Fruit fly (Drosophila melanogaster) whole organism, prepupa: ENCODE data around the gene CG31064.

Experiments
- Blimp-1 ChIP-seq: fragments of 200-800 bp; sonication (Bioruptor generic); optimal IDR thresholded peaks from 3 replicates; lab custom pipeline; 2017; ENCODE audit warnings: missing biosample characterization, missing genetic modification characterization, mild to moderate bottlenecking, moderate library complexity, missing genetic modification reagents
- CG10631 ChIP-seq: fragments of 200-800 bp; sonication (Bioruptor generic); optimal IDR thresholded peaks from 2 replicates; lab custom pipeline; 2016; ENCODE audit warnings: missing biosample characterization, missing genetic modification characterization
- CG10669 ChIP-seq: fragments of 200-800 bp; sonication (Bioruptor generic); optimal IDR thresholded peaks from 3 replicates; lab custom pipeline; 2018; ENCODE audit warnings: missing biosample characterization, mild to moderate bottlenecking, missing genetic modification characterization, moderate library complexity
- CG11762 ChIP-seq: fragments of 200-800 bp; sonication (Bioruptor generic); optimal IDR thresholded peaks from 3 replicates; lab custom pipeline; 2016; ENCODE audit warnings: missing biosample characterization, missing genetic modification characterization; ENCODE audit not compliant: insufficient read depth
- CG11902 ChIP-seq: fragments of 200-800 bp; sonication (Bioruptor generic); optimal IDR thresholded peaks from 3 replicates; lab custom pipeline; 2016; ENCODE audit warnings: missing biosample characterization, missing genetic modification characterization
- CG1621 ChIP-seq: fragments of 200-800 bp; sonication (Bioruptor generic); optimal IDR thresholded peaks from 3 replicates; lab custom pipeline; 2018; ENCODE audit warnings: missing biosample characterization, mild to moderate bottlenecking, missing genetic modification characterization
- CG16779 ChIP-seq: fragments of 200-800 bp; sonication (Bioruptor generic); optimal IDR thresholded peaks from 3 replicates; lab custom pipeline; 2017; ENCODE audit warnings: missing biosample characterization, mild to moderate bottlenecking, missing genetic modification characterization
- CG3032 ChIP-seq: fragments of 200-800 bp; optimal IDR thresholded peaks from 2 replicates; lab custom pipeline; 2019; ENCODE audit warnings: missing biosample characterization, mild to moderate bottlenecking, missing genetic modification characterization, moderate library complexity
- CG31627 ChIP-seq: fragments of 200-800 bp; sonication (Bioruptor generic); optimal IDR thresholded peaks from 3 replicates; lab custom pipeline; 2016; ENCODE audit warnings: missing biosample characterization, missing genetic modification characterization
- CG32006 ChIP-seq: fragments of 200-800 bp; sonication (Bioruptor generic); optimal IDR thresholded peaks from 3 replicates; lab custom pipeline; 2017; ENCODE audit warnings: missing biosample characterization, mild to moderate bottlenecking, missing genetic modification characterization
- CG34406 ChIP-seq: fragments of 200-800 bp; sonication (Bioruptor generic); optimal IDR thresholded peaks from 3 replicates; lab custom pipeline; 2016; ENCODE audit warnings: missing biosample characterization, missing genetic modification characterization
- CG3919 ChIP-seq: fragments of 200-800 bp; sonication (Bioruptor generic); optimal IDR thresholded peaks from 3 replicates; lab custom pipeline; 2016; ENCODE audit warnings: missing biosample characterization, missing genetic modification characterization
- CG6163 ChIP-seq: fragments of 200-800 bp; sonication (Bioruptor generic); IDR thresholded peaks from 3 replicates; pipeline ENCODE4 v1.3.6; 2022; ENCODE audit warnings: missing biosample characterization, missing genetic modification characterization
- CG6276 ChIP-seq: fragments of 200-800 bp; sonication (Bioruptor generic); optimal IDR thresholded peaks from 2 replicates; lab custom pipeline; 2017; ENCODE audit warnings: missing biosample characterization, mild to moderate bottlenecking, missing genetic modification characterization
- CG6792 ChIP-seq: fragments of 200-800 bp; sonication (Bioruptor generic); optimal IDR thresholded peaks from 3 replicates; lab custom pipeline; 2016; ENCODE audit warnings: missing biosample characterization, missing genetic modification characterization
- CG6808 ChIP-seq: fragments of 200-800 bp; sonication (Bioruptor generic); optimal IDR thresholded peaks from 3 replicates; lab custom pipeline; 2017; ENCODE audit warnings: missing biosample characterization, missing genetic modification characterization, mild to moderate bottlenecking, moderate library complexity, missing genetic modification reagents
- CG6854 ChIP-seq: fragments of 200-800 bp; sonication (Bioruptor generic); optimal IDR thresholded peaks from 2 replicates; lab custom pipeline; 2017; ENCODE audit warnings: missing biosample characterization, mild to moderate bottlenecking, missing genetic modification characterization
- CG8119 ChIP-seq: fragments of 200-800 bp; sonication (Bioruptor generic); IDR thresholded peaks from 3 replicates; pipeline ENCODE4 v1.3.6; 2022; ENCODE audit warnings: missing biosample characterization, missing genetic modification characterization
- CG8319 ChIP-seq: fragments of 200-800 bp; sonication (Bioruptor generic); optimal IDR thresholded peaks from 3 replicates; lab custom pipeline; 2016; ENCODE audit warnings: missing biosample characterization, missing genetic modification characterization
- Eip75B ChIP-seq: fragments of 200-800 bp; sonication (Bioruptor generic); optimal IDR thresholded peaks from 3 replicates; lab custom pipeline; 2016; ENCODE audit warnings: missing biosample characterization, missing genetic modification characterization
- Eip78C ChIP-seq: fragments of 200-800 bp; sonication (Bioruptor generic); peaks from one replicate; lab custom pipeline; 2016; ENCODE audit warnings: missing biosample characterization, missing genetic modification characterization
- Ets21C ChIP-seq: fragments of 200-800 bp; sonication (Bioruptor generic); optimal IDR thresholded peaks from 3 replicates; lab custom pipeline; 2016; ENCODE audit warnings: missing biosample characterization, missing genetic modification characterization
- Ets96B ChIP-seq: fragments of 200-800 bp; optimal IDR thresholded peaks from 2 replicates; lab custom pipeline; 2019; ENCODE audit warnings: missing biosample characterization, mild to moderate bottlenecking, missing genetic modification characterization, moderate library complexity
- Gug ChIP-seq: fragments of 200-800 bp; sonication (Bioruptor generic); IDR thresholded peaks from 2 replicates; pipeline ENCODE4 v1.3.6; 2022; ENCODE audit warnings: missing biosample characterization, missing genetic modification characterization
- Hr38 ChIP-seq: sonication (Bioruptor generic); optimal IDR thresholded peaks from 2 replicates; lab custom pipeline; 2016; ENCODE audit warnings: missing biosample characterization, missing genetic modification characterization
- Met ChIP-seq: fragments of 200-800 bp; sonication (Bioruptor generic); optimal IDR thresholded peaks from 3 replicates; lab custom pipeline; 2016; ENCODE audit warnings: missing biosample characterization, missing genetic modification characterization
- Sox102F ChIP-seq: fragments of 200-800 bp; sonication (Bioruptor generic); optimal IDR thresholded peaks from 2 replicates; lab custom pipeline; 2016; ENCODE audit warnings: missing biosample characterization, mild to moderate bottlenecking, missing genetic modification characterization
- Sox14 ChIP-seq: fragments of 200-800 bp; sonication (Bioruptor generic); optimal IDR thresholded peaks from 3 replicates; lab custom pipeline; 2016; ENCODE audit warnings: missing biosample characterization, missing genetic modification characterization
- Sox15 ChIP-seq: fragments of 200-800 bp; sonication (Bioruptor generic); optimal IDR thresholded peaks from 3 replicates; lab custom pipeline; 2016; ENCODE audit warnings: missing biosample characterization, missing genetic modification characterization
- acj6 ChIP-seq: fragments of 200-800 bp; sonication (Bioruptor generic); optimal IDR thresholded peaks from 3 replicates; lab custom pipeline; 2016; ENCODE audit warnings: missing biosample characterization, missing genetic modification characterization
- cyc ChIP-seq: fragments of 200-800 bp; sonication (Bioruptor generic); optimal IDR thresholded peaks from 3 replicates; lab custom pipeline; 2016; ENCODE audit warnings: missing biosample characterization, missing genetic modification characterization
- dsx ChIP-seq: fragments of 200-800 bp; optimal IDR thresholded peaks from 3 replicates; lab custom pipeline; 2019; ENCODE audit warnings: missing biosample characterization, mild to moderate bottlenecking, missing genetic modification characterization, moderate library complexity; ENCODE audit not compliant: poor library complexity, severe bottlenecking
- eg ChIP-seq: fragments of 200-800 bp; sonication (Bioruptor generic); IDR thresholded peaks from 3 replicates; pipeline ENCODE4 v1.3.6; 2022; ENCODE audit warnings: missing biosample characterization, missing genetic modification characterization
- fd85E ChIP-seq: fragments of 200-800 bp; sonication (Bioruptor generic); optimal IDR thresholded peaks from 3 replicates; lab custom pipeline; 2016; ENCODE audit warnings: missing biosample characterization, missing genetic modification characterization
- lz ChIP-seq: fragments of 200-800 bp; sonication (Bioruptor generic); optimal IDR thresholded peaks from 3 replicates; lab custom pipeline; 2016; ENCODE audit warnings: missing biosample characterization, missing genetic modification characterization
- net ChIP-seq: fragments of 200-800 bp; sonication (Bioruptor generic); optimal IDR thresholded peaks from 3 replicates; lab custom pipeline; 2016; ENCODE audit warnings: missing biosample characterization, missing genetic modification characterization
- pdm3 ChIP-seq: fragments of 200-800 bp; sonication (Bioruptor generic); optimal IDR thresholded peaks from 3 replicates; lab custom pipeline; 2016; ENCODE audit warnings: missing biosample characterization, missing genetic modification characterization
- salr ChIP-seq, 2 experiments: fragments of 200-800 bp; sonication (Bioruptor generic); optimal IDR thresholded peaks; 3 replicates each; lab custom pipeline; 2016 to 2018; ENCODE audit warnings: missing biosample characterization in 2 of 2, missing genetic modification characterization in 2 of 2, mild to moderate bottlenecking in 1 of 2
- spab ChIP-seq: fragments of 200-800 bp; sonication (Bioruptor generic); optimal IDR thresholded peaks from 2 replicates; lab custom pipeline; 2017; ENCODE audit warnings: missing biosample characterization, mild to moderate bottlenecking, missing genetic modification characterization, missing genetic modification reagents
- ss ChIP-seq, 2 experiments: fragments of 200-800 bp; sonication (Bioruptor generic); optimal IDR thresholded peaks; 2 replicates in 1 of 2; 3 replicates in 1 of 2; lab custom pipeline; 2017 to 2018; ENCODE audit warnings: mild to moderate bottlenecking in 2 of 2, missing biosample characterization in 2 of 2, missing genetic modification characterization in 2 of 2, moderate library complexity in 1 of 2
- svp ChIP-seq: fragments of 200-800 bp; sonication (Bioruptor generic); peaks from one replicate; lab custom pipeline; 2016; ENCODE audit warnings: missing biosample characterization, missing genetic modification characterization
- topi ChIP-seq: fragments of 200-800 bp; sonication (Bioruptor generic); optimal IDR thresholded peaks from 3 replicates; lab custom pipeline; 2016; ENCODE audit warnings: missing biosample characterization, missing genetic modification characterization
- vri ChIP-seq: fragments of 200-800 bp; sonication (Bioruptor generic); optimal IDR thresholded peaks from 3 replicates; lab custom pipeline; 2016; ENCODE audit warnings: missing biosample characterization, mild to moderate bottlenecking, missing genetic modification characterization

The CG31064 gene

DNA sequence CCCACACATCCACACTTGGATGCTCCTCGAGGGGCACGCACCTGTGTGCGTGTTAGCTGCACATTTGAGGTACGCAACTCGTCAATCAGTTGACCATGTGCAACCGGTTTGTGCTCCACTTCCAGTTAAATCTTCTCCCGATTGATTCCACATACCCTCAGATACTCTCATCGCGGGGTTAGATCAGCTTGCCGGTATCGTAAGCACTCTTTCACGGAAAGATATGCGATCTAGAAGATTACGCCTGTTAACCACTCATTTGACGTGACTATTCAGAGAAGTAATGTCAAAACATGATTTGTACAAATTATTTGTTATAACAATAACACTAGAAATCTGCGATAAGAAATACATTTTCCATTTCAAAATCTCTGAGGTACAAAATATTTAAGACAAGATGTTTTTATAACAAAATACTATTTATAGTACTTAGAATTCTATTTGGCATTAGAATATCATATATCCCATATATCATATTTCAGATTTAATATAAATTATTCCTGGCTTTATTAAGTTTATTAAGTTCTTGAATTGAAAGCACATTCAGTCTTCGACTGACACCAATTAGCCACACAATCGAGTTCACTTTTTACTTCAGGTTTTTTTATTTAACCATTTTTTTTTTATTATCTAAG is 17.9 kb downstream of the CG31064 start (continued):
- TF ChIP-seq Gug (GFP tag; lab: Robert Waterston, UW) (no peak), dsx (no peak), CG11902 (GFP tag; lab: Kevin White, UChicago) (no peak), Hr38 (GFP tag; lab: Kevin White, UChicago) (no peak), CG10669 (no peak), vri (GFP tag; lab: Kevin White, UChicago) (no peak), CG6792 (no peak), CG8319 (GFP tag; lab: Kevin White, UChicago) (no peak), acj6 (GFP tag; lab: Kevin White, UChicago) (peak; percentile 21), CG1621 (tag; lab: Kevin White, UChicago) (no peak), CG6808 (GFP tag; lab: Kevin White, UChicago) (no peak), Ets96B (tag; lab: Kevin White, UChicago) (no peak), CG10631 (GFP tag; lab: Kevin White, UChicago) (peak; percentile 7), Sox14 (GFP tag; lab: Kevin White, UChicago) (no peak), Met (GFP tag; lab: Kevin White, UChicago) (peak; percentile 1), CG3919 (GFP tag; lab: Kevin White, UChicago) (no peak), CG34406 (GFP tag; lab: Kevin White, UChicago) (no peak), fd85E (GFP tag; lab: Kevin White, UChicago) (no peak), CG8119 (no peak), eg (0 out of 3 replicates have a peak, but pooled peaks have one; percentile 12), pdm3 (no peak), CG32006 (GFP tag; lab: Kevin White, UChicago) (peak; percentile 62), CG3032 (tag; lab: Kevin White, UChicago) (no peak)

DNA sequence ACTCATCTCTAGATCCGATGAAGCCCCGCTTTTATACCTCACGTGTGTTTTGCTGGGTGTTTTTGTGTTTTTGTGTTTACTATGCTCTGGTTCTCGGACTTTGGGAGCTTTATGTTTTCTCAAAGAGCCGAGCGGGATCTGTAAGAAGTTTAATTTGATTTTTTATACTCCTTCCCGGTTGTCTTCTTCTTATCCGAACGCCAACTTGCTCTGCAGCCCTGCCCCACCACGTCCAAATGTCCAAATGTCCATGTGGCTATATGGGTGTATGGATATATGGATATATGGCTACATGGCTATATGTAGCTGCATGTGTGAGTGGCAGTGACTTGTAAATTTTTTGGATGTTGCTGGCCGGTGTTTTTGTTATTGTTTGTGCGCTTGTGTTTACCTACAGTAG is 20.1 kb downstream of the CG31064 start:
- TF ChIP-seq dsx (peak; percentile 4), Sox102F (GFP tag; lab: Kevin White, UChicago) (no peak), ss (GFP tag; optimal IDR thresholded peaks at IDR 0.05; lab: Kevin White, UChicago) (peak in 1 of 2 experiments; percentile 25), Sox15 (no peak), CG6808 (GFP tag; lab: Kevin White, UChicago) (no peak), CG3032 (tag; lab: Kevin White, UChicago) (no peak), CG10631 (GFP tag; lab: Kevin White, UChicago) (no peak), Eip78C (no peak), CG6854 (peak; percentile 70), eg (no peak), svp (GFP tag; lab: Kevin White, UChicago) (no peak)

- no peak for TF ChIP-seq vri (GFP tag; lab: Kevin White, UChicago)
- no peak for TF ChIP-seq CG1621 (tag; lab: Kevin White, UChicago)
- peak; percentile 8 for TF ChIP-seq lz (GFP tag; lab: Kevin White, UChicago)
- TF ChIP-seq CG16779 (tag; lab: Kevin White, UChicago): no peak
- TF ChIP-seq Eip78C: peak; percentile 55
- TF ChIP-seq salr (GFP tag; optimal IDR thresholded peaks at IDR 0.05; lab: Kevin White, UChicago): no peak
- no peak for TF ChIP-seq spab (GFP tag; lab: Kevin White, UChicago)
- TF ChIP-seq pdm3: no peak
- no peak for TF ChIP-seq Ets21C (GFP tag; lab: Kevin White, UChicago)
- TF ChIP-seq Blimp-1: no peak
- no peak for TF ChIP-seq dsx
- TF ChIP-seq CG11762 (GFP tag; lab: Kevin White, UChicago): no peak
- TF ChIP-seq net: no peak
- peak; percentile 45 for TF ChIP-seq svp (GFP tag; lab: Kevin White, UChicago)
- no peak for TF ChIP-seq eg
- TF ChIP-seq Sox15: no peak
- TF ChIP-seq cyc (GFP tag; lab: Kevin White, UChicago): no peak
- no peak for TF ChIP-seq Hr38 (GFP tag; lab: Kevin White, UChicago)
- no peak for TF ChIP-seq CG6276 (GFP tag; lab: Kevin White, UChicago)
- no peak for TF ChIP-seq Sox14 (GFP tag; lab: Kevin White, UChicago)
- TF ChIP-seq topi: no peak
- no peak for TF ChIP-seq CG6792
- TF ChIP-seq CG10669: no peak
- no peak for TF ChIP-seq Ets96B (tag; lab: Kevin White, UChicago)
- no peak for TF ChIP-seq Eip75B (GFP tag; lab: Kevin White, UChicago)
- no peak for TF ChIP-seq Met (GFP tag; lab: Kevin White, UChicago)
- TF ChIP-seq CG6163 (GFP tag; lab: Robert Waterston, UW): no peak
- TF ChIP-seq CG10631 (GFP tag; lab: Kevin White, UChicago): peak; percentile 8
- no peak for TF ChIP-seq CG3032 (tag; lab: Kevin White, UChicago)
- no peak for TF ChIP-seq CG31627 (GFP tag; lab: Kevin White, UChicago)
- TF ChIP-seq CG6808 (GFP tag; lab: Kevin White, UChicago): no peak
Observed at dm6 chr3R:27218288-27218687, 20.6 kb downstream of the CG31064 start.
